Worm (Caenorhabditis elegans) whole organism, L3 larva: ENCODE results near the gene Y57A10B.6.
A peak's percentile ranks its signal among the peaks of the same experiment; 100 is the strongest.

ENCODE experiments used
- daf-12 ChIP-seq: fragments of 150-350 bp; optimal IDR thresholded peaks from 2 replicates; lab custom pipeline; 2014; ENCODE audit warnings: missing biosample characterization, missing genetic modification reagents, missing genetic modification characterization
- lin-15B ChIP-seq: fragments of 150-350 bp; optimal IDR thresholded peaks from 2 replicates; lab custom pipeline; 2014; ENCODE audit warnings: missing biosample characterization, missing genetic modification characterization
- mml-1 ChIP-seq: fragments of 150-350 bp; sonication (generic microtip); optimal IDR thresholded peaks from 3 replicates; lab custom pipeline; 2014; ENCODE audit warnings: missing biosample characterization, missing genetic modification characterization
- pha-4 ChIP-seq: fragments of 150-350 bp; optimal IDR thresholded peaks from 2 replicates; lab custom pipeline; 2014; ENCODE audit warnings: missing biosample characterization, missing genetic modification reagents, missing genetic modification characterization
- snpc-4 ChIP-seq: fragments of 150-350 bp; optimal IDR thresholded peaks from 2 replicates; lab custom pipeline; 2014; ENCODE audit warnings: missing biosample characterization, missing genetic modification characterization
- zag-1 ChIP-seq: fragments of 150-350 bp; optimal IDR thresholded peaks from 2 replicates; lab custom pipeline; 2014; ENCODE audit warnings: missing biosample characterization, missing genetic modification characterization

- peak; percentile 66 for TF ChIP-seq pha-4
- TF ChIP-seq mml-1 (tag; lab: Kevin White, UChicago) = no peak
- no peak for TF ChIP-seq snpc-4 (tag; lab: Kevin White, UChicago)
- TF ChIP-seq daf-12 (tag; lab: Kevin White, UChicago) = no peak
- TF ChIP-seq lin-15B (tag; lab: Kevin White, UChicago) = no peak
- TF ChIP-seq zag-1 (tag; lab: Kevin White, UChicago) = no peak
Measured at ce11 chrII:12348957-12349356, 40.9 kb upstream of the Y57A10B.6 start.
